Fruit fly (Drosophila melanogaster) whole organism, embryonic: ENCODE data around the gene endos.
A peak's percentile ranks its signal among the peaks of the same experiment; 100 is the strongest.

Source experiments
- Asciz ChIP-seq: fragments of 200-800 bp; sonication (Bioruptor generic); optimal IDR thresholded peaks from 2 replicates; lab custom pipeline; 2017; ENCODE audit warnings: missing biosample characterization, mild to moderate bottlenecking, missing genetic modification characterization, missing genetic modification reagents
- Bteb2 ChIP-seq: fragments of 200-800 bp; sonication (Bioruptor generic); optimal IDR thresholded peaks from 2 replicates; lab custom pipeline; 2016; ENCODE audit warnings: missing biosample characterization, missing genetic modification characterization
- CG10147 ChIP-seq: fragments of 200-800 bp; sonication (Bioruptor generic); optimal IDR thresholded peaks from 2 replicates; lab custom pipeline; 2019; ENCODE audit warnings: missing biosample characterization, mild to moderate bottlenecking, missing genetic modification characterization, moderate library complexity
- CG10267 ChIP-seq: fragments of 200-800 bp; sonication (Bioruptor generic); optimal IDR thresholded peaks from 2 replicates; lab custom pipeline; 2018; ENCODE audit warnings: missing biosample characterization, mild to moderate bottlenecking, missing genetic modification characterization, moderate library complexity
- CG10979 ChIP-seq: fragments of 200-800 bp; sonication (Bioruptor generic); optimal IDR thresholded peaks from 2 replicates; lab custom pipeline; 2018; ENCODE audit warnings: missing biosample characterization, mild to moderate bottlenecking, missing genetic modification characterization, moderate library complexity
- CG12236 ChIP-seq: fragments of 200-800 bp; sonication (Bioruptor generic); optimal IDR thresholded peaks from 2 replicates; lab custom pipeline; 2016; ENCODE audit warnings: missing biosample characterization, missing genetic modification characterization
- CG13424 ChIP-seq: fragments of 200-800 bp; sonication (Bioruptor generic); optimal IDR thresholded peaks from 2 replicates; lab custom pipeline; 2019; ENCODE audit warnings: missing biosample characterization, mild to moderate bottlenecking, missing genetic modification characterization, moderate library complexity
- CG16863 ChIP-seq: fragments of 200-800 bp; sonication (Bioruptor generic); optimal IDR thresholded peaks from 3 replicates; lab custom pipeline; 2016; ENCODE audit warnings: missing biosample characterization, missing genetic modification characterization
- CG18262 ChIP-seq: fragments of 200-800 bp; optimal IDR thresholded peaks from 3 replicates; lab custom pipeline; 2019; ENCODE audit warnings: missing biosample characterization, mild to moderate bottlenecking, missing genetic modification characterization, moderate library complexity
- CG18619 ChIP-seq: fragments of 200-800 bp; sonication (Bioruptor generic); optimal IDR thresholded peaks from 3 replicates; lab custom pipeline; 2017; ENCODE audit warnings: missing biosample characterization, mild to moderate bottlenecking, missing genetic modification characterization
- CG2712 ChIP-seq: fragments of 200-800 bp; optimal IDR thresholded peaks from 3 replicates; lab custom pipeline; 2019; ENCODE audit warnings: missing biosample characterization, mild to moderate bottlenecking, missing genetic modification characterization, moderate library complexity
- CG31441 ChIP-seq: fragments of 200-800 bp; sonication (Bioruptor generic); IDR thresholded peaks from 2 replicates; pipeline ENCODE4 v1.3.6; 2022; ENCODE audit warnings: missing biosample characterization, missing genetic modification characterization
- CG3995 ChIP-seq: fragments of 200-800 bp; sonication (Bioruptor generic); optimal IDR thresholded peaks from 3 replicates; lab custom pipeline; 2016; ENCODE audit warnings: missing biosample characterization, missing genetic modification characterization
- CG4282 ChIP-seq: fragments of 200-800 bp; sonication (Bioruptor generic); optimal IDR thresholded peaks from 2 replicates; lab custom pipeline; 2016; ENCODE audit warnings: missing biosample characterization, missing genetic modification characterization
- CG4424 ChIP-seq: fragments of 200-800 bp; sonication (Bioruptor generic); optimal IDR thresholded peaks from 3 replicates; lab custom pipeline; 2016; ENCODE audit warnings: missing biosample characterization, missing genetic modification characterization
- CG4707 ChIP-seq: fragments of 200-800 bp; sonication (Bioruptor generic); optimal IDR thresholded peaks from 2 replicates; lab custom pipeline; 2018; ENCODE audit warnings: missing biosample characterization, mild to moderate bottlenecking, missing genetic modification characterization, moderate library complexity
- CG6689 ChIP-seq: fragments of 200-800 bp; sonication (Bioruptor generic); IDR thresholded peaks from 2 replicates; pipeline ENCODE4 v1.3.6; 2022; ENCODE audit warnings: missing biosample characterization, missing genetic modification characterization
- CG6765 ChIP-seq: fragments of 200-800 bp; sonication (Bioruptor generic); optimal IDR thresholded peaks from 3 replicates; lab custom pipeline; 2017; ENCODE audit warnings: missing biosample characterization, mild to moderate bottlenecking, missing genetic modification characterization
- CG8089 ChIP-seq: fragments of 200-800 bp; sonication (Bioruptor generic); optimal IDR thresholded peaks from 3 replicates; lab custom pipeline; 2016; ENCODE audit warnings: missing biosample characterization, missing genetic modification characterization
- CG8478 ChIP-seq: fragments of >200 bp; optimal IDR thresholded peaks from 2 replicates; lab custom pipeline; 2018
- CG9437 ChIP-seq: fragments of 200-800 bp; sonication (Bioruptor generic); optimal IDR thresholded peaks from 2 replicates; lab custom pipeline; 2018; ENCODE audit warnings: missing biosample characterization, mild to moderate bottlenecking, missing genetic modification characterization
- CG9727 ChIP-seq: fragments of 200-800 bp; sonication (Bioruptor generic); optimal IDR thresholded peaks from 3 replicates; lab custom pipeline; 2017; ENCODE audit warnings: missing biosample characterization, mild to moderate bottlenecking, missing genetic modification characterization
- CkIIα-i1 ChIP-seq: fragments of 200-800 bp; sonication (Bioruptor generic); IDR thresholded peaks from 2 replicates; pipeline ENCODE4 v1.3.6; 2022; ENCODE audit warnings: missing biosample characterization, missing genetic modification characterization
- CrebB ChIP-seq: fragments of 200-800 bp; sonication (Bioruptor generic); optimal IDR thresholded peaks from 3 replicates; lab custom pipeline; 2018; ENCODE audit warnings: missing biosample characterization, mild to moderate bottlenecking, missing genetic modification characterization
- Dbx ChIP-seq: fragments of 200-800 bp; sonication (Bioruptor generic); IDR thresholded peaks from 3 replicates; pipeline ENCODE4 v1.3.6; 2022; ENCODE audit warnings: missing biosample characterization, missing genetic modification characterization
- Elba2 ChIP-seq: fragments of 200-800 bp; sonication (Bioruptor generic); optimal IDR thresholded peaks from 3 replicates; lab custom pipeline; 2016; ENCODE audit warnings: missing biosample characterization, missing genetic modification characterization
- Jarid2 ChIP-seq: fragments of 200-800 bp; sonication (Bioruptor generic); optimal IDR thresholded peaks from 3 replicates; lab custom pipeline; 2017; ENCODE audit warnings: mild to moderate bottlenecking, missing biosample characterization, missing genetic modification reagents, missing genetic modification characterization
- Myb ChIP-seq: fragments of 200-800 bp; sonication (Bioruptor generic); optimal IDR thresholded peaks from 2 replicates; lab custom pipeline; 2016; ENCODE audit warnings: missing biosample characterization, missing genetic modification characterization
- Nf-YA ChIP-seq: fragments of 200-800 bp; sonication (Bioruptor generic); IDR thresholded peaks from 2 replicates; pipeline ENCODE4 v1.3.6; 2022; ENCODE audit warnings: missing biosample characterization, missing genetic modification characterization
- Oaz ChIP-seq: fragments of 200-800 bp; sonication (Bioruptor generic); IDR thresholded peaks from 2 replicates; pipeline ENCODE4 v1.3.6; 2022; ENCODE audit warnings: missing biosample characterization, missing genetic modification characterization
- Rfx ChIP-seq: fragments of 200-800 bp; sonication (Bioruptor generic); IDR thresholded peaks from 2 replicates; pipeline ENCODE4 v1.3.6; 2022; ENCODE audit warnings: missing biosample characterization, missing genetic modification characterization
- Taf1 ChIP-seq: fragments of 200-800 bp; sonication (Bioruptor generic); IDR thresholded peaks from 2 replicates; pipeline ENCODE4 v1.3.6; 2022; ENCODE audit warnings: missing biosample characterization, missing genetic modification characterization
- ash1 ChIP-seq: fragments of 200-800 bp; sonication (Bioruptor generic); optimal IDR thresholded peaks from 2 replicates; lab custom pipeline; 2018; ENCODE audit warnings: missing biosample characterization, mild to moderate bottlenecking, missing genetic modification characterization
- cad ChIP-seq: fragments of >200 bp; optimal IDR thresholded peaks from 2 replicates; lab custom pipeline; 2017; ENCODE audit warnings: missing biosample characterization, missing genetic modification characterization
- chinmo ChIP-seq: fragments of 200-800 bp; sonication (Bioruptor generic); IDR thresholded peaks from 4 replicates; pipeline ENCODE4 v1.3.6; 2022; ENCODE audit warnings: missing biosample characterization, missing genetic modification characterization; ENCODE audit not compliant: partially characterized antibody
- ems ChIP-seq: fragments of 200-800 bp; sonication (Bioruptor generic); optimal IDR thresholded peaks from 3 replicates; lab custom pipeline; 2016; ENCODE audit warnings: missing biosample characterization, missing genetic modification characterization
- gcm ChIP-seq: fragments of 200-800 bp; sonication (Bioruptor generic); optimal IDR thresholded peaks from 2 replicates; lab custom pipeline; 2019; ENCODE audit warnings: missing biosample characterization, mild to moderate bottlenecking, missing genetic modification characterization, moderate library complexity
- grau ChIP-seq: fragments of 200-800 bp; optimal IDR thresholded peaks from 3 replicates; lab custom pipeline; 2019; ENCODE audit warnings: missing biosample characterization, mild to moderate bottlenecking, missing genetic modification characterization, moderate library complexity
- jing ChIP-seq: fragments of 200-800 bp; sonication (Bioruptor generic); optimal IDR thresholded peaks from 2 replicates; lab custom pipeline; 2018; ENCODE audit warnings: missing biosample characterization, mild to moderate bottlenecking, missing genetic modification characterization
- ken ChIP-seq: fragments of 200-800 bp; sonication (Bioruptor generic); IDR thresholded peaks from 3 replicates; pipeline ENCODE4 v1.3.6; 2022; ENCODE audit warnings: missing biosample characterization, missing genetic modification characterization
- klu ChIP-seq: fragments of 200-800 bp; sonication (Bioruptor generic); IDR thresholded peaks from 2 replicates; pipeline ENCODE4 v1.3.6; 2022; ENCODE audit warnings: missing biosample characterization, missing genetic modification characterization
- nerfin-1 ChIP-seq: fragments of 200-800 bp; sonication (Bioruptor generic); optimal IDR thresholded peaks from 3 replicates; lab custom pipeline; 2019; ENCODE audit warnings: missing biosample characterization, mild to moderate bottlenecking, missing genetic modification characterization, moderate library complexity
- nmo ChIP-seq: fragments of 200-800 bp; sonication (Bioruptor generic); optimal IDR thresholded peaks from 2 replicates; lab custom pipeline; 2018; ENCODE audit warnings: missing biosample characterization, mild to moderate bottlenecking, missing genetic modification characterization, moderate library complexity
- pros ChIP-seq: fragments of 200-800 bp; sonication (Bioruptor generic); optimal IDR thresholded peaks from 3 replicates; lab custom pipeline; 2019; ENCODE audit warnings: missing biosample characterization, mild to moderate bottlenecking, missing genetic modification characterization, moderate library complexity
- rib ChIP-seq: fragments of 200-800 bp; sonication (Bioruptor generic); IDR thresholded peaks from 2 replicates; pipeline ENCODE4 v1.3.6; 2022; ENCODE audit warnings: missing biosample characterization, missing genetic modification characterization
- scrt ChIP-seq: fragments of 200-800 bp; sonication (Bioruptor generic); optimal IDR thresholded peaks from 2 replicates; lab custom pipeline; 2018; ENCODE audit warnings: missing biosample characterization, mild to moderate bottlenecking, missing genetic modification characterization, moderate library complexity
- tgo ChIP-seq: fragments of 200-800 bp; sonication (Bioruptor generic); IDR thresholded peaks from 3 replicates; pipeline ENCODE4 v1.3.6; 2022; ENCODE audit warnings: missing biosample characterization, missing genetic modification characterization
- tna ChIP-seq: fragments of 200-800 bp; sonication (Bioruptor generic); IDR thresholded peaks from 2 replicates; pipeline ENCODE4 v1.3.6; 2022; ENCODE audit warnings: missing biosample characterization, missing genetic modification characterization; ENCODE audit not compliant: partially characterized antibody
- vnd ChIP-seq: fragments of 200-800 bp; sonication (Bioruptor generic); IDR thresholded peaks from 3 replicates; pipeline ENCODE4 v1.3.6; 2022; ENCODE audit warnings: missing biosample characterization, missing genetic modification characterization; ENCODE audit not compliant: partially characterized antibody

Gene endos

dm6 chr3L:13993742-13994719 is 37.5 kb downstream of the endos start, which contains the start of gene CtsK1 (continued):
- no peak for TF ChIP-seq Nf-YA (GFP tag; lab: Robert Waterston, UW)
- TF ChIP-seq klu, result no peak
- TF ChIP-seq Jarid2, result no peak
- TF ChIP-seq vnd (GFP tag; lab: Robert Waterston, UW), result peak; percentile 61
- TF ChIP-seq nerfin-1 (tag; lab: Kevin White, UChicago), result no peak
- TF ChIP-seq chinmo (GFP tag; lab: Robert Waterston, UW), result 0 out of 4 replicates have a peak, but pooled peaks have one; percentile 71
- TF ChIP-seq cad (GFP tag; lab: Kevin White, UChicago), result no peak
- TF ChIP-seq gcm (GFP tag; lab: Kevin White, UChicago), result no peak
- TF ChIP-seq CG9437 (GFP tag; lab: Kevin White, UChicago), result no peak
- TF ChIP-seq CG9727, result peak; percentile 12
- peak; percentile 44 for TF ChIP-seq CG10147 (GFP tag; lab: Kevin White, UChicago)
- TF ChIP-seq tna (GFP tag; lab: Robert Waterston, UW), result no peak
- TF ChIP-seq Dbx (GFP tag; lab: Robert Waterston, UW), result peak; percentile 36; the same call in 1 of the 3 replicates
- no peak for TF ChIP-seq CG4707
- no peak for TF ChIP-seq CG4282 (GFP tag; lab: Kevin White, UChicago)
- peak; percentile 16 for TF ChIP-seq grau (tag; lab: Kevin White, UChicago)
- TF ChIP-seq ems (GFP tag; lab: Kevin White, UChicago), result no peak
- no peak for TF ChIP-seq Myb
- TF ChIP-seq CrebB (tag; lab: Kevin White, UChicago), result no peak
- TF ChIP-seq CG10267 (tag; lab: Kevin White, UChicago), result peak; percentile 38
- TF ChIP-seq Taf1 (GFP tag; lab: Robert Waterston, UW), result peak; percentile 23; the same call in 1 of the 2 replicates
- TF ChIP-seq CG4424 (GFP tag; lab: Kevin White, UChicago), result no peak
- no peak for TF ChIP-seq CG8089 (GFP tag; lab: Kevin White, UChicago)
- no peak for TF ChIP-seq Bteb2
- TF ChIP-seq rib (GFP tag; lab: Robert Waterston, UW), result no peak
- no peak for TF ChIP-seq CG6765
- no peak for TF ChIP-seq Oaz
- TF ChIP-seq scrt (GFP tag; lab: Kevin White, UChicago), result no peak
- no peak; the same call in 1 of the 2 replicates for TF ChIP-seq Rfx (GFP tag; lab: Robert Waterston, UW)
- no peak for TF ChIP-seq CG12236
- no peak for TF ChIP-seq CG16863
- peak; percentile 50 for TF ChIP-seq CG2712 (tag; lab: Kevin White, UChicago)
- peak; percentile 47 for TF ChIP-seq CG6689 (GFP tag; lab: Robert Waterston, UW)
- no peak for TF ChIP-seq Asciz (GFP tag; lab: Kevin White, UChicago)
- peak; percentile 48 for TF ChIP-seq CG31441 (GFP tag; lab: Robert Waterston, UW)
- peak; percentile 16; the same call in 1 of the 3 replicates for TF ChIP-seq tgo
- TF ChIP-seq pros, result no peak
- TF ChIP-seq ken, result no peak
- TF ChIP-seq Elba2 (GFP tag; lab: Kevin White, UChicago), result no peak
- no peak for TF ChIP-seq CG18619 (GFP tag; lab: Kevin White, UChicago)
- no peak for TF ChIP-seq jing (GFP tag; lab: Kevin White, UChicago)
- TF ChIP-seq CG10979 (tag; lab: Kevin White, UChicago), result peak; percentile 6
- peak; percentile 12 for TF ChIP-seq nmo (GFP tag; lab: Kevin White, UChicago)
- TF ChIP-seq CG8478 (lab: Kevin White, UChicago), result no peak
- TF ChIP-seq CG3995 (GFP tag; lab: Kevin White, UChicago), result peak; percentile 2
- TF ChIP-seq CG18262 (tag; lab: Kevin White, UChicago), result peak; percentile 50
- TF ChIP-seq ash1 (GFP tag; lab: Kevin White, UChicago), result no peak
- no peak for TF ChIP-seq CkIIα-i1
- TF ChIP-seq CG13424 (tag; lab: Kevin White, UChicago), result peak; percentile 30
